Worm (Caenorhabditis elegans): ENCODE data around the gene srd-18.

srd-18 gene

DNA sequence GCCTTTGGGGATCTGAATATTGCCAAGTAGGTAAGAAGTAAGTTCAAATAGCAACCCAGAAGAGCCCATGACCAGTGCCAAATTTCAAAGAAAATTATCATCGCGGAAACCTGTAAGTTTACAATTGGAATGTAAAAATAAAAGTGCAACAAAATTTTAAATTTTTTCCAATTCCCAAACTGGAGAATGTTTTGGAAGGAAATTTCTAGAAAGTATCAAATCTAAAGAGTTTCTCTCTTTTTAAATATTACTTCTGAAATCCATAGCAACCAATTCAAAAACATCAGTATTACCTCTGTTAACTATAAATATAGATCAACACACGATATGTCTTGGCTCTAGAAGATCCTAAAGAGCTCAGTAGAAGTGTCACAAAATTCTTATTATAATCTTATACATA lies 2.0 kb upstream of the srd-18 start, which contains the start of gene srd-19:
srd-19 (minus strand) TSS at position 101 of the 400 bp plus-strand sequence.
- TF ChIP-seq nhr-12 (tag; optimal IDR thresholded peaks at IDR 0.05) (no peak), nhr-21 (tag; optimal IDR thresholded peaks at IDR 0.05) (no peak), unc-39 (tag; optimal IDR thresholded peaks at IDR 0.05) (no peak), sma-9 (GFP tag; optimal IDR thresholded peaks at IDR 0.05) (no peak), sma-9 (tag; optimal IDR thresholded peaks at IDR 0.05) (no peak), ztf-11 (tag; optimal IDR thresholded peaks at IDR 0.05) (no peak), nhr-6 (tag; optimal IDR thresholded peaks at IDR 0.05) (no peak), mab-5 (tag; optimal IDR thresholded peaks at IDR 0.05) (no peak), skn-1 (tag; optimal IDR thresholded peaks at IDR 0.05) (no peak), mdl-1 (tag; optimal IDR thresholded peaks at IDR 0.05) (no peak), lin-11 (tag; optimal IDR thresholded peaks at IDR 0.05) (no peak), egl-27 (tag; optimal IDR thresholded peaks at IDR 0.05) (no peak), F13H6.1 (tag; optimal IDR thresholded peaks at IDR 0.05) (no peak), ceh-82 (tag; optimal IDR thresholded peaks at IDR 0.05) (no peak), ztf-1 (GFP tag; conservative IDR thresholded peaks at IDR 0.05) (no peak), elt-3 (tag; optimal IDR thresholded peaks at IDR 0.05) (no peak), lsy-2 (tag; optimal IDR thresholded peaks at IDR 0.05) (no peak)

DNA sequence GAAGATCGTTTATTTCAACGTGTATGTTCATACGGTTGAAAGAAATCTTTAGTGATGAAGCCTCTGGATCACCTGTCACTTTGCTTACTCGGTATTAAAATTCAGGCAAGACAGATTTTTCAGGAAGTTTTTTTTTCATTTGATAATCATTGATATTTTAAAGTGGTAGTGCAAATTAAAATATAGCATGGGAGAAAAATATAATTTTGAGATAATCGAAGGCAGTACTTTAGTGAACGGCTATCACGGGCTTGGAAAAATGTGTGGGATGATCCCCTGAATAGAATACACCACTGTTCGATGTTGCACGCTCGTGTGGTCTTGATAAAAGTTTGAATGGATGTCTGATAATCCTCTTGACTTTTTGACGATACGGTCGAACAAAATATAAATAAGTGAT lies 714 bp upstream of the srd-18 start:
- no peak for TF ChIP-seq nhr-23 (tag; optimal IDR thresholded peaks at IDR 0.05)
- no peak for TF ChIP-seq zag-1 (tag; optimal IDR thresholded peaks at IDR 0.05)
- TF ChIP-seq nhr-10 (tag; optimal IDR thresholded peaks at IDR 0.05) = no peak
- no peak for TF ChIP-seq nhr-129 (tag; optimal IDR thresholded peaks at IDR 0.05)

DNA sequence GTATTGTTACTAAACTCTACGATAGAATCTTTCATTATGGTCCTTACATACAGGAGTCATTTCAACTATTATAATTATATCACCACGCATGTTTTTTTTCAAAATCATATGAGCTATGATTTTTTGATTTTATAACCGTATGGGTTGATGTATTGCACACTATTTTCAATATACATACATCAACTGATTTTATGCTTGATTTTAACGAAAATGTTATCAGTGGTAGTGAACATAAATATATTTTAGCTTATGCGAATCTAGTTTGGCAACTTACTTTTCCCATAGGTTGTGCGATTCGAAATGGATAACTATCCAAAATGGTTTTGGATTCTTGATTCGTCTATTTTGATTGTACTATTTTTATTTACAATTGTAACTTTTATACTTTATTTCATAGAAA lies 3.1 kb downstream of the srd-18 start, which contains the start of gene srv-10:
srv-10 (plus strand) TSS at position 301 of the 400 bp plus-strand sequence.
- TF ChIP-seq Y55F3AM.14 (GFP tag; optimal IDR thresholded peaks at IDR 0.05) (no peak), R02D3.7 (tag; optimal IDR thresholded peaks at IDR 0.05) (no peak), crh-2 (tag; optimal IDR thresholded peaks at IDR 0.05) (no peak), nhr-25 (tag; optimal IDR thresholded peaks at IDR 0.05) (no peak), mab-5 (tag; optimal IDR thresholded peaks at IDR 0.05) (no peak), unc-62 (GFP tag; optimal IDR thresholded peaks at IDR 0.05) (no peak), zag-1 (tag; optimal IDR thresholded peaks at IDR 0.05) (no peak), nhr-12 (tag; optimal IDR thresholded peaks at IDR 0.05) (no peak), blmp-1 (tag; optimal IDR thresholded peaks at IDR 0.05; ENCODE audit: insufficient read depth) (no peak), sma-9 (GFP tag; optimal IDR thresholded peaks at IDR 0.05) (no peak), sma-9 (tag; optimal IDR thresholded peaks at IDR 0.05) (no peak), nhr-11 (tag; optimal IDR thresholded peaks at IDR 0.05) (no peak), nhr-6 (tag; optimal IDR thresholded peaks at IDR 0.05) (no peak), lsy-2 (tag; optimal IDR thresholded peaks at IDR 0.05) (no peak), nhr-23 (tag; optimal IDR thresholded peaks at IDR 0.05) (no peak)

DNA sequence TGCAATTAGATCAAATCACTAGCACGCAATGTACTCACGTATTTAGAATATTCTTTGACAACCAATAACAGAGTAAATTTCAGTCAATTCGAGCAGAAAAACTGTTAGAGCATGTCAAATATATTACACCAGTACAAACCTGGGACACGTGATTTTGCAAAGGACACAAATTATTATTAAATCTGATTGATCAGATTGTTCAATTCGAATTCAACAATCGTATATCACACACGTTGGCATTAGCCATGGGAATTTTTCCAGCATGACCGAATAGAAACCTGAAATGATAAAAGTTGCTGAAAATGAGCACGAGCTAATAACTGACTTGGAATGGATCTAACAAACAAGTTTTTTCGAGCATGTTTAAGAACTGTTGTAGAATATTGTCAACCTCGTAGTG lies 3.6 kb downstream of the srd-18 start, which contains the start of gene srv-9:
srv-9 (minus strand) TSS at position 101 of the 400 bp plus-strand sequence.
- no peak for TF ChIP-seq lin-11 (tag; optimal IDR thresholded peaks at IDR 0.05)
- no peak for TF ChIP-seq nhr-10 (tag; optimal IDR thresholded peaks at IDR 0.05)

- TF ChIP-seq crh-2 (tag; optimal IDR thresholded peaks at IDR 0.05) = peak; percentile 17
- no peak for TF ChIP-seq ztf-4 (tag; optimal IDR thresholded peaks at IDR 0.05)
- TF ChIP-seq sma-9 (GFP tag; optimal IDR thresholded peaks at IDR 0.05) = peak; percentile 17
- no peak for TF ChIP-seq sma-9 (tag; optimal IDR thresholded peaks at IDR 0.05)
- no peak for TF ChIP-seq unc-39 (tag; optimal IDR thresholded peaks at IDR 0.05)
- TF ChIP-seq nhr-23 (tag; optimal IDR thresholded peaks at IDR 0.05) = no peak
- no peak for TF ChIP-seq mab-5 (tag; optimal IDR thresholded peaks at IDR 0.05)
- peak; percentile 95 for TF ChIP-seq fos-1 (tag; optimal IDR thresholded peaks at IDR 0.05)
- TF ChIP-seq elt-3 (tag; optimal IDR thresholded peaks at IDR 0.05) = no peak
Measured at ce11 chrV:13421697-13422096, 5.0 kb downstream of the srd-18 start.

ce11 chrV:13420640-13421039 lies 6.0 kb downstream of the srd-18 start, which contains the start of gene srv-8:
TSS of gene srv-8 (minus strand) at chrV:13420740.
- TF ChIP-seq elt-1 (tag; optimal IDR thresholded peaks at IDR 0.05) = no peak
- TF ChIP-seq nhr-21 (tag; optimal IDR thresholded peaks at IDR 0.05) = no peak
- no peak for TF ChIP-seq crh-2 (tag; optimal IDR thresholded peaks at IDR 0.05)
- no peak for TF ChIP-seq gmeb-1 (tag; optimal IDR thresholded peaks at IDR 0.05)
- TF ChIP-seq Y55F3AM.14 (GFP tag; optimal IDR thresholded peaks at IDR 0.05) = no peak
- no peak for TF ChIP-seq fos-1 (tag; optimal IDR thresholded peaks at IDR 0.05)
- no peak for TF ChIP-seq ceh-16 (tag; optimal IDR thresholded peaks at IDR 0.05)
- no peak for TF ChIP-seq F13H6.1 (tag; optimal IDR thresholded peaks at IDR 0.05)
- no peak for TF ChIP-seq mbf-1 (tag; optimal IDR thresholded peaks at IDR 0.05)
- no peak for TF ChIP-seq sem-4 (tag; optimal IDR thresholded peaks at IDR 0.05)
- TF ChIP-seq C34F6.9 (tag; optimal IDR thresholded peaks at IDR 0.05) = no peak
- no peak for TF ChIP-seq nhr-237 (tag; optimal IDR thresholded peaks at IDR 0.05)
- TF ChIP-seq snpc-4 (tag; optimal IDR thresholded peaks at IDR 0.05) = no peak
- no peak for TF ChIP-seq ceh-82 (tag; optimal IDR thresholded peaks at IDR 0.05)
- no peak for TF ChIP-seq lin-11 (tag; optimal IDR thresholded peaks at IDR 0.05)
